Fruit fly (Drosophila melanogaster): ENCODE measurements around the gene nocte.

Gene nocte

dm6 chrX:10473510-10474212 is 814 bp downstream of the nocte start, which contains the start of gene CG2889:
Gene CG2889, plus strand, starts transcription at chrX:10473938.
- TF ChIP-seq Myc (optimal IDR thresholded peaks at IDR 0.05), result no peak
- no peak for TF ChIP-seq h (optimal IDR thresholded peaks at IDR 0.05)
- TF ChIP-seq insv (optimal IDR thresholded peaks at IDR 0.05), result no peak
- TF ChIP-seq Sin3A (optimal IDR thresholded peaks at IDR 0.05), result no peak
- TF ChIP-seq ttk (optimal IDR thresholded peaks at IDR 0.05), result no peak
- TF ChIP-seq psq (optimal IDR thresholded peaks at IDR 0.05), result no peak

dm6 chrX:10472614-10473248 is 1.7 kb downstream of the nocte start:
- no peak for TF ChIP-seq insv (optimal IDR thresholded peaks at IDR 0.05)
- no peak for TF ChIP-seq h (optimal IDR thresholded peaks at IDR 0.05)
- no peak for TF ChIP-seq psq (optimal IDR thresholded peaks at IDR 0.05)
- TF ChIP-seq Sin3A (optimal IDR thresholded peaks at IDR 0.05), result no peak
- TF ChIP-seq Myc (optimal IDR thresholded peaks at IDR 0.05), result no peak
- no peak for TF ChIP-seq ttk (optimal IDR thresholded peaks at IDR 0.05)

dm6 chrX:10464531-10464930 is 9.9 kb downstream of the nocte start:
- TF ChIP-seq ttk (optimal IDR thresholded peaks at IDR 0.05), result no peak
- TF ChIP-seq psq (optimal IDR thresholded peaks at IDR 0.05), result no peak
- no peak for TF ChIP-seq Sin3A (optimal IDR thresholded peaks at IDR 0.05)
- TF ChIP-seq insv (optimal IDR thresholded peaks at IDR 0.05), result no peak
- no peak for TF ChIP-seq h (optimal IDR thresholded peaks at IDR 0.05)
- TF ChIP-seq Myc (optimal IDR thresholded peaks at IDR 0.05), result no peak

dm6 chrX:10463056-10463710 is 11.3 kb downstream of the nocte start:
- TF ChIP-seq insv (optimal IDR thresholded peaks at IDR 0.05) (no peak), ttk (optimal IDR thresholded peaks at IDR 0.05) (no peak), Sin3A (optimal IDR thresholded peaks at IDR 0.05) (no peak), h (optimal IDR thresholded peaks at IDR 0.05) (no peak), psq (optimal IDR thresholded peaks at IDR 0.05) (no peak)

dm6 chrX:10461938-10462337 is 12.5 kb downstream of the nocte start:
- TF ChIP-seq ttk (optimal IDR thresholded peaks at IDR 0.05) (no peak), h (optimal IDR thresholded peaks at IDR 0.05) (no peak), Sin3A (optimal IDR thresholded peaks at IDR 0.05) (no peak)

dm6 chrX:10460506-10461114 is 13.9 kb downstream of the nocte start, which contains the start of gene Neb-cGP:
Gene Neb-cGP, plus strand, starts transcription at chrX:10460736.
- TF ChIP-seq ttk (optimal IDR thresholded peaks at IDR 0.05) (no peak), insv (optimal IDR thresholded peaks at IDR 0.05) (no peak)

DNA sequence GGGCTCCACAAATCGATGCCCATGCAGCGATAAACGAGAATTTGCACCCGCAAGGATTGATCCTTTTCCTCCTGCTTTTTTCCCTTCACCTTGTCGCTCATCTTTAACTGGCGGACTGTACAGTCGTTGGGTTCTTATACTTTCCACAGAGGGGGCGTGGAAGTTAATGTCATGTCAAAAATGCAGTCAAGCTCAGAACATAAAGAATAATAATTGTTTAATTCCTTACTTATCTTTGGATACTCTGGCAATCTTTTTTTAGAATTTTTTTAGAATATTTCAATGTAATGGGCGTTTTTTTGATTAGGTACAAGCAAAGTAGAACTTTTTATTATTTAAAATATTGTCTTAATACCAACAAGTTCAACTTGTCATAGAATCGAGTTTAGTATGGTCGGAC is 14.9 kb downstream of the nocte start, which contains the start of gene Or9a:
Or9a (minus strand) TSS at position 101 of the 400 bp plus-strand sequence.
- TF ChIP-seq ttk (optimal IDR thresholded peaks at IDR 0.05) (no peak), psq (optimal IDR thresholded peaks at IDR 0.05) (no peak), Sin3A (optimal IDR thresholded peaks at IDR 0.05) (no peak), h (optimal IDR thresholded peaks at IDR 0.05) (no peak), Myc (optimal IDR thresholded peaks at IDR 0.05) (no peak)

- TF ChIP-seq h (optimal IDR thresholded peaks at IDR 0.05) (no peak), ttk (optimal IDR thresholded peaks at IDR 0.05) (no peak), psq (optimal IDR thresholded peaks at IDR 0.05) (no peak), Sin3A (optimal IDR thresholded peaks at IDR 0.05) (no peak), insv (optimal IDR thresholded peaks at IDR 0.05) (no peak), Myc (optimal IDR thresholded peaks at IDR 0.05) (no peak)
Measured at dm6 chrX:10454795-10455194, 19.7 kb downstream of the nocte start, which contains the start of gene CG32683. Gene CG32683, minus strand, starts transcription at chrX:10454895.

DNA sequence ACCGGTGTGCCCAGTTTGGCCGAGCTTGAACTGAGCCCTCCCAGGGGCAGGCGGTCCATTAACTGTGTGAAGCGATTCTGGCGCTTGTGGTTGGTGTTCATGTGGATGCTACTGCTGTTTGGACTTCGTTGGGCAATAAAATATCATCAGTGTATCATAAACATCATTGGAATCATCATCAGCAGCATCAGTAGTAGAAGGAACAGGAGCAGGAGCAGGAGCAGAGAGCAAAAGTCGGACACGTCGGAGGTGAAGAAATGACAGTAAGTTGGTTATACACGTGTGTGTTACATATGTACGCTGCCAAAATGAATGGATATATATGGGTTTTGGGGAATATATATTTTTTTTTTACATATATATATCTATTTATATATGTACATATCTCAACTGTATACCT is 41.8 kb downstream of the nocte start, which contains the start of gene CG12640:
CG12640 (minus strand) TSS at position 101 of the 400 bp plus-strand sequence.
- TF ChIP-seq insv (optimal IDR thresholded peaks at IDR 0.05) (no peak), psq (optimal IDR thresholded peaks at IDR 0.05) (no peak), Sin3A (optimal IDR thresholded peaks at IDR 0.05) (no peak), ttk (optimal IDR thresholded peaks at IDR 0.05) (no peak), h (optimal IDR thresholded peaks at IDR 0.05) (no peak)

DNA sequence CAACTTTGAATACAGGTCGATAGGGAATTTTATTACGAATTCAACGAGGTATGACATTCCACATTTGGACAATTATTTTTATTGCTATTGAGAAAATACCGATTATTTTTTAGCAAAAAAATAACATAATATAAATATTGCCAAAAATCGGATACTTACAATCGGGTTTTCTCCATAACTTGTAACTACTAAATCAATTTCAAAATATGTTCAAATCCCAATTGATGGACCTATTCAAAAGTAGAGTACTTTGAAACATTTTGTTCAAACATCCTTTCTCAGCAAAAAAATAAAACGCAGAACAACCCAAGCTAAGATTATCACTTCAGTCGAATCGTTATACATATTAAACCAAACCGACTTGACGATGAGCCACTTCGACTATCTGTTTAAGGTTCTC is 57.3 kb downstream of the nocte start, which contains the start of gene RabX2:
RabX2 (plus strand) TSS at position 301 of the 400 bp plus-strand sequence.
- no peak for TF ChIP-seq psq (optimal IDR thresholded peaks at IDR 0.05)
- no peak for TF ChIP-seq Sin3A (optimal IDR thresholded peaks at IDR 0.05)
- TF ChIP-seq insv (optimal IDR thresholded peaks at IDR 0.05), result no peak
- no peak for TF ChIP-seq ttk (optimal IDR thresholded peaks at IDR 0.05)
- TF ChIP-seq Myc (optimal IDR thresholded peaks at IDR 0.05), result no peak
- TF ChIP-seq h (optimal IDR thresholded peaks at IDR 0.05), result no peak
